Worm (Caenorhabditis elegans) whole organism, L3 larva: Measurements from ENCODE around the gene H04M03.3.

Experiments
- R02D3.7 ChIP-seq: fragments of 150-350 bp; optimal IDR thresholded peaks from 2 replicates; lab custom pipeline; 2014; ENCODE audit warnings: missing biosample characterization, missing genetic modification characterization
- ceh-16 ChIP-seq: sonication (generic microtip); optimal IDR thresholded peaks from 2 replicates; lab custom pipeline; 2017; ENCODE audit warnings: missing biosample characterization, missing genetic modification characterization
- ceh-82 ChIP-seq: fragments of 150-350 bp; optimal IDR thresholded peaks from 2 replicates; lab custom pipeline; 2014; ENCODE audit warnings: missing biosample characterization, missing genetic modification characterization
- nfya-1 ChIP-seq: sonication (generic microtip); optimal IDR thresholded peaks from 2 replicates; lab custom pipeline; 2017; ENCODE audit warnings: missing genetic modification characterization, mild to moderate bottlenecking, missing compliant biosample characterization, antibody characterized with exemption, moderate library complexity; ENCODE audit not compliant: insufficient read depth
- nhr-12 ChIP-seq: fragments of 150-350 bp; optimal IDR thresholded peaks from 2 replicates; lab custom pipeline; 2014; ENCODE audit warnings: missing biosample characterization, missing genetic modification characterization
- nhr-67 ChIP-seq: fragments of 150-350 bp; optimal IDR thresholded peaks from 2 replicates; lab custom pipeline; 2014; ENCODE audit warnings: missing biosample characterization, missing genetic modification characterization
- nhr-76 ChIP-seq: fragments of 150-350 bp; sonication (generic microtip); optimal IDR thresholded peaks from 5 replicates; lab custom pipeline; 2014; ENCODE audit warnings: missing biosample characterization, missing genetic modification characterization
- sea-2 ChIP-seq: fragments of 150-350 bp; sonication (generic microtip); optimal IDR thresholded peaks from 4 replicates; lab custom pipeline; 2014; ENCODE audit warnings: missing biosample characterization, missing genetic modification reagents, missing genetic modification characterization
- snpc-4 ChIP-seq: fragments of 150-350 bp; optimal IDR thresholded peaks from 2 replicates; lab custom pipeline; 2014; ENCODE audit warnings: missing biosample characterization, missing genetic modification characterization
- tbx-2 ChIP-seq: sonication (generic microtip); optimal IDR thresholded peaks from 2 replicates; lab custom pipeline; 2016; ENCODE audit warnings: mild to moderate bottlenecking, missing genetic modification characterization, missing compliant biosample characterization
- unc-62 ChIP-seq: fragments of 150-350 bp; sonication (generic microtip); optimal IDR thresholded peaks from 4 replicates; lab custom pipeline; 2014; ENCODE audit warnings: missing biosample characterization, missing genetic modification reagents, missing genetic modification characterization
- ztf-11 ChIP-seq: fragments of 150-350 bp; optimal IDR thresholded peaks from 2 replicates; lab custom pipeline; 2014; ENCODE audit warnings: missing biosample characterization, missing genetic modification characterization

DNA sequence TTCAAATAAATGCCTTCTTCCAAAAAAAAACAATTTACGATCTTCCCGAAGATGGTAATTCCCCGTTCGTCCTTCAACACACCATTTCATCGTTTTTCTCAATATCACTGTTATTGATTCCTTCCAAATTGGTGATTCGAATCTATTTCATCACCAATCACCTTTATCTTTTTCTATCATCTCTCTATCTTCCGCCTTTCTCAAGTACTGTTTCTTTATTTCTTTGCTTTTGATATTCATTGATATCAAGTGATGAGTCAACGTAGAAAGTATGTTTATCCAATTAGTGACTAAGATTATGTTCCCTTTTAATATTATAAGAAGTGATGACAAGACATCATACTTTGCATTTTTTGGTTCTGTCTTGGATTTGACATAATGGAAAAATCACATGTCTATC lies 32.9 kb downstream of the H04M03.3 start:
- no peak for TF ChIP-seq sea-2 (GFP tag; lab: Kevin White, UChicago)
- TF ChIP-seq nhr-67 (tag; lab: Kevin White, UChicago) = no peak
- no peak for TF ChIP-seq nfya-1 (tag; lab: Kevin White, UChicago)
- no peak for TF ChIP-seq nhr-76 (tag; lab: Kevin White, UChicago)
- TF ChIP-seq R02D3.7 (tag; lab: Kevin White, UChicago) = no peak
- TF ChIP-seq ceh-16 = no peak
- no peak for TF ChIP-seq snpc-4 (tag; lab: Kevin White, UChicago)
- TF ChIP-seq ztf-11 (tag; lab: Kevin White, UChicago) = no peak
- TF ChIP-seq unc-62 (GFP tag; lab: Kevin White, UChicago) = no peak
- no peak for TF ChIP-seq ceh-82
- no peak for TF ChIP-seq tbx-2 (tag; lab: Kevin White, UChicago)
- TF ChIP-seq nhr-12 = no peak
